Fruit fly (Drosophila melanogaster): ENCODE data around the gene rst.

The rst gene

DNA sequence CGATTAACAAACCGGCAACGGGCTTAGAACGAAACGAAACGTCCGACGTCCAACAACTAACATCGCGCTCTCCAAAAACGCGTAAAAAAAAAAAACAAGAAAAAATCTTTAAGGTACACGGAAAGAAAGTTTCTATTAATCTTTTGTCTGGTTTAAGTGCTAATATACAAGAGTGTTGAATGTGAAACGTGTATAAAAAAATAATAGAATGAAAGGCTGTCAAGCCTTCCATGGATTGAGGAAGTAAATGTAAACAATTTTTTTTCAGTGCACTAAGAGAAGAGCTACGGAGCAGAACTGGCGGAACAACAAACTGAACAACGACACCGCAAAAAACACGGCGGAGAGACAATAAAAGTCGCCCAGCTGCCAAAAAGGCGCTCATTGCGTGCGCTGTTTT, 53.9 kb downstream of the rst start, which contains the start of gene CG3588 (continued):
- TF ChIP-seq CG31441 (GFP tag; IDR thresholded peaks at IDR 0.05) (peak; percentile 56), CG15011 (GFP tag; optimal IDR thresholded peaks at IDR 0.05) (peak; percentile 44), Hr39 (optimal IDR thresholded peaks at IDR 0.05) (no peak), CG10543 (GFP tag; optimal IDR thresholded peaks at IDR 0.05) (no peak), Abd-B (GFP tag; optimal IDR thresholded peaks at IDR 0.05) (peak; percentile 61), slbo (GFP tag; IDR thresholded peaks at IDR 0.05) (peak; percentile 89), CG6272 (GFP tag; IDR thresholded peaks at IDR 0.05) (0 out of 2 replicates have a peak, but pooled peaks have one; percentile 15), CG6689 (GFP tag; IDR thresholded peaks at IDR 0.05) (peak; percentile 71), NC2α (GFP tag; optimal IDR thresholded peaks at IDR 0.05) (peak; percentile 21), her (GFP tag; optimal IDR thresholded peaks at IDR 0.05) (peak; percentile 85), CG10209 (GFP tag; optimal IDR thresholded peaks at IDR 0.05) (peak; percentile 61), CG14965 (GFP tag; optimal IDR thresholded peaks at IDR 0.05; ENCODE audit: borderline replicate concordance) (no peak), h (optimal IDR thresholded peaks at IDR 0.05) (no peak), tgo (GFP tag; IDR thresholded peaks at IDR 0.05) (peak; percentile 80), CG2889 (GFP tag; IDR thresholded peaks at IDR 0.05) (peak; percentile 50; the same call in 1 of the 3 replicates), eyg (GFP tag; optimal IDR thresholded peaks at IDR 0.05) (peak; percentile 55), mirr (GFP tag; optimal IDR thresholded peaks at IDR 0.05) (no peak), insv (GFP tag; optimal IDR thresholded peaks at IDR 0.05) (no peak), ERR (GFP tag; optimal IDR thresholded peaks at IDR 0.05) (no peak), Nf-YC (tag; optimal IDR thresholded peaks at IDR 0.05) (no peak), CG9797 (GFP tag; optimal IDR thresholded peaks at IDR 0.05) (no peak), CG32772 (GFP tag; IDR thresholded peaks at IDR 0.05) (peak; percentile 76), CG11504 (tag; optimal IDR thresholded peaks at IDR 0.05) (peak; percentile 76), unpg (GFP tag; optimal IDR thresholded peaks at IDR 0.05) (peak; percentile 81), Dip3 (GFP tag; optimal IDR thresholded peaks at IDR 0.05) (peak; percentile 59), gfzf (GFP tag; optimal IDR thresholded peaks at IDR 0.05) (no peak), Sry-β (GFP tag; optimal IDR thresholded peaks at IDR 0.05) (no peak), CG30403 (GFP tag; optimal IDR thresholded peaks at IDR 0.05) (peak; percentile 78), toy (GFP tag; IDR thresholded peaks at IDR 0.05) (0 out of 2 replicates have a peak, but pooled peaks have one; percentile 46), CG42726 (GFP tag; IDR thresholded peaks at IDR 0.05; ENCODE audit: partially characterized antibody) (no peak), CG6175 (GFP tag; IDR thresholded peaks at IDR 0.05) (0 out of 3 replicates have a peak, but pooled peaks have one; percentile 61), slou (GFP tag; optimal IDR thresholded peaks at IDR 0.05) (peak; percentile 37), CG1832 (GFP tag; optimal IDR thresholded peaks at IDR 0.05) (no peak), CG8924 (tag; optimal IDR thresholded peaks at IDR 0.05) (peak; percentile 49), Dll (GFP tag; IDR thresholded peaks at IDR 0.05; ENCODE audit: partially characterized antibody) (no peak), dati (GFP tag; IDR thresholded peaks at IDR 0.05) (0 out of 2 replicates have a peak, but pooled peaks have one; percentile 37), wor (GFP tag; IDR thresholded peaks at IDR 0.05) (no peak), CG18619 (GFP tag; optimal IDR thresholded peaks at IDR 0.05) (peak; percentile 57), Vsx1 (GFP tag; optimal IDR thresholded peaks at IDR 0.05) (peak; percentile 16), NfI (GFP tag; optimal IDR thresholded peaks at IDR 0.05) (peak; percentile 81), salm (tag; optimal IDR thresholded peaks at IDR 0.05) (peak; percentile 6), CG30020 (tag; optimal IDR thresholded peaks at IDR 0.05) (no peak), CHES-1-like (GFP tag; optimal IDR thresholded peaks at IDR 0.05) (peak; percentile 74), dysf (GFP tag; IDR thresholded peaks at IDR 0.05) (peak; percentile 87), CG5953 (GFP tag; IDR thresholded peaks at IDR 0.05) (0 out of 2 replicates have a peak, but pooled peaks have one; percentile 31), crp (GFP tag; optimal IDR thresholded peaks at IDR 0.05) (no peak), CG6813 (GFP tag; optimal IDR thresholded peaks at IDR 0.05) (no peak), CG4424 (GFP tag; optimal IDR thresholded peaks at IDR 0.05) (peak; percentile 60), MESR4 (GFP tag; optimal IDR thresholded peaks at IDR 0.05) (no peak)

Data from whole organism, embryonic.